Worm (Caenorhabditis elegans) whole organism, late embryonic: ENCODE measurements around the gene acs-7.

Experiments
- K09A11.1 ChIP-seq: sonication (generic microtip); optimal IDR thresholded peaks from 2 replicates; lab custom pipeline; 2017; ENCODE audit warnings: antibody characterized with exemption, mild to moderate bottlenecking, missing genetic modification characterization, missing compliant biosample characterization; ENCODE audit not compliant: insufficient read depth
- ama-1 ChIP-seq: fragments of 150-350 bp; optimal IDR thresholded peaks from 2 replicates; lab custom pipeline; 2014
- dmd-4 ChIP-seq: sonication (generic microtip); optimal IDR thresholded peaks from 2 replicates; lab custom pipeline; 2016; ENCODE audit warnings: borderline replicate concordance, missing genetic modification characterization, missing compliant biosample characterization
- nhr-11 ChIP-seq: fragments of 150-350 bp; optimal IDR thresholded peaks from 2 replicates; lab custom pipeline; 2014; ENCODE audit warnings: missing biosample characterization, missing genetic modification characterization
- syd-9 ChIP-seq: sonication (generic microtip); optimal IDR thresholded peaks from 2 replicates; lab custom pipeline; 2016; ENCODE audit warnings: mild to moderate bottlenecking, missing genetic modification characterization, moderate library complexity, missing compliant biosample characterization
- unc-86 ChIP-seq: sonication (generic microtip); optimal IDR thresholded peaks from 2 replicates; lab custom pipeline; 2016; ENCODE audit warnings: missing genetic modification characterization, missing compliant biosample characterization

DNA sequence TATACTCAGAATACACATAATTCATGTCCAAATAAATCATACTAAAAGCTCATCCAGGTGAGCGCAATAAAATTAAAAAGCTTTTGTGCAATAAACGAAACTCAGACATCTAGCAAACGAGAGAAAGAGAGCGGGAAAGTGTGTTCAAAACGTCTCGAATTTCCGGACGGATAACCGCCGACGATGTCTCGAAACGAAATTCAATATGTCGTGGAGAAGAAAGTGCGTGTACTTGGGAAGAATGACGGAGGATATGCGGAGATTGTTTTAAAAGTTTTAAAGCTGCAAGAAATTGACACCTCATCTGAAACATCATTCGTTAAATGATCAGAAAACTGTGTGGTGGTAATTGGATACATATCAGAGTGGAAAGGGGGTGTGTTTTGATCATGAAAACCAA, 22.9 kb downstream of the acs-7 start:
- TF ChIP-seq ama-1 (lab: Kevin White, UChicago) = no peak
- no peak for TF ChIP-seq nhr-11 (tag; lab: Kevin White, UChicago)
- no peak for TF ChIP-seq dmd-4 (tag; lab: Kevin White, UChicago)
- no peak for TF ChIP-seq K09A11.1
- TF ChIP-seq syd-9 = no peak
- no peak for TF ChIP-seq unc-86 (tag; lab: Kevin White, UChicago)
